Worm (Caenorhabditis elegans): ENCODE data around the gene Y97E10B.1.

The Y97E10B.1 gene

DNA sequence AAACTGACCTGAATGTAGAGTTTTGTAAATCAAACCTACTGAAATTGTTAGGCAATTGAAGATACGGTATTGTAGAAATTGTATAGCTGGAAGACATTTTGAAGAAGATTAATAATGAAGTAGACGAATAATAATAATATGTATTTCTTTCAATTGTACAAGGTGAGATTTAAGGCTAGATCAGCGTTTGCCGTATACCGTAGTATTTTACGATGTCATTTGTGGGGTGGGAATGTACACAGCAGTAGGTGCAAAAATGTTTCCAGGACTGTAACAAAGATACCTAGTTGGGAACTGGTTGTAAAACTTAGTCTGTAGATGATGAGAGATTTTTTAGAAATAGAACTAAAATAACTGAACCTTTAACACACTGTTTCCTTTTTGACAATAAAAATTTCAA, 50.9 kb downstream of the Y97E10B.1 start, which contains the start of gene ceh-76:
ceh-76 (minus strand) TSS at position 101 of the 400 bp plus-strand sequence.
- no peak for TF ChIP-seq fkh-10 (GFP tag; optimal IDR thresholded peaks at IDR 0.05)
- no peak for TF ChIP-seq pha-2 (tag; optimal IDR thresholded peaks at IDR 0.05)
- no peak for TF ChIP-seq ceh-34 (tag; optimal IDR thresholded peaks at IDR 0.05)
- TF ChIP-seq hlh-6 (tag; optimal IDR thresholded peaks at IDR 0.05): no peak
- no peak for TF ChIP-seq dmd-4 (tag; optimal IDR thresholded peaks at IDR 0.05; ENCODE audit: borderline replicate concordance)
- no peak for TF ChIP-seq npax-4 (tag; optimal IDR thresholded peaks at IDR 0.05)
- no peak for TF ChIP-seq K02D7.2 (tag; optimal IDR thresholded peaks at IDR 0.05)
- no peak for TF ChIP-seq C38D4.7 (GFP tag; optimal IDR thresholded peaks at IDR 0.05)
- no peak for TF ChIP-seq madf-2 (tag; optimal IDR thresholded peaks at IDR 0.05)
- no peak for TF ChIP-seq hlh-8 (tag; optimal IDR thresholded peaks at IDR 0.05)
- no peak for TF ChIP-seq ceh-31 (tag; optimal IDR thresholded peaks at IDR 0.05)
- TF ChIP-seq elt-2 (tag; optimal IDR thresholded peaks at IDR 0.05): no peak

DNA sequence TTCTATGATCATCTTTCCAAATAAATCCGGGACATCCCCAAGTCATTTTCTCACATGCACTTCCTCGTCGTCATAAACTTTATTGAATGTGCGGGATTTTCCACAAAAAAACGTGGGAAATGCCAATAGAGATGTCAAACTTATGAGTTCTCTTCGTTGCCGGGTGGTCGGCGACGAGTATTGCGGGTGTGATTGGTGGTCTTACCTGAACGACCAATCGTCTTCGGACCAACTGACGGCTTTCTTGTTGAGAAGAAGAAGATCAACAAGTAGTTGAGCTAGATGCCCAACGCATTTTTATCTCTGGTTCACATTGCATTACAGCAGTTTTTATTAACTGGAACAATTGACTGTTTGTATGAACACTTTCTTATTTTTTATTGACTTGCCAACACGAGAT, 51.5 kb downstream of the Y97E10B.1 start:
- no peak for TF ChIP-seq lim-6 (tag; optimal IDR thresholded peaks at IDR 0.05)
- no peak for TF ChIP-seq nhr-232 (tag; optimal IDR thresholded peaks at IDR 0.05)
- no peak for TF ChIP-seq hlh-13 (GFP tag; optimal IDR thresholded peaks at IDR 0.05)
- TF ChIP-seq pag-3 (tag; optimal IDR thresholded peaks at IDR 0.05; ENCODE audit: borderline replicate concordance): no peak
- no peak for TF ChIP-seq ceh-34 (tag; optimal IDR thresholded peaks at IDR 0.05)
- TF ChIP-seq npax-4 (tag; optimal IDR thresholded peaks at IDR 0.05): no peak
- TF ChIP-seq fax-1 (tag; optimal IDR thresholded peaks at IDR 0.05): no peak
- no peak for TF ChIP-seq Y22D7AL.16 (tag; optimal IDR thresholded peaks at IDR 0.05)
- TF ChIP-seq tbx-7 (tag; optimal IDR thresholded peaks at IDR 0.05): no peak
- no peak for TF ChIP-seq elt-2 (tag; optimal IDR thresholded peaks at IDR 0.05)
- TF ChIP-seq ceh-24 (tag; optimal IDR thresholded peaks at IDR 0.05): no peak
- TF ChIP-seq unc-3 (GFP tag; conservative IDR thresholded peaks at IDR 0.05): no peak
- no peak for TF ChIP-seq unc-3 (tag; optimal IDR thresholded peaks at IDR 0.05)
- no peak for TF ChIP-seq ama-1 (optimal IDR thresholded peaks at IDR 0.05)

DNA sequence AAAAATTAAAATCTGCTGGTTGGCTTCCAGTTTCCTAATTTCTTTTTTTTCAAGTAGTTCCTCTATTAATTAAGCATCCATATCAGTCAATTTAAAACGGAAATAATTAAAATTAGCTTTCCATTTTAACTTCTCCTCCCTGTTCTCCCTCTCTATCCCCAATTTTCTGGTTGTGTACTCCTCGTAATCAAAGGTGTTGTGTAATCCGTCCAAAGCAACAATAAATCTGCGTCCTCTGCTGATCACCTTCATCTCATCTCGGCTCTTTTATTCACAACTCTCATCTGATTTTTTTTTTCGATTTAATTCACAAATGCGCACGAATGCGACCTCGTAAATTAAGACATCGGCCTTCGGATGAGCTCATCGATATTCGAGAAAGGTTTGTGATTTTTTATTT, 52.2 kb downstream of the Y97E10B.1 start, which contains the start of gene Y97E10AR.2:
Y97E10AR.2 (plus strand) TSS at position 301 of the 400 bp plus-strand sequence.
- TF ChIP-seq tbx-7 (tag; optimal IDR thresholded peaks at IDR 0.05): no peak
- no peak for TF ChIP-seq unc-42 (tag; optimal IDR thresholded peaks at IDR 0.05)
- TF ChIP-seq sox-4 (tag; optimal IDR thresholded peaks at IDR 0.05): no peak
- TF ChIP-seq F13H6.1 (tag; optimal IDR thresholded peaks at IDR 0.05): no peak
- no peak for TF ChIP-seq ceh-2 (tag; optimal IDR thresholded peaks at IDR 0.05)
- no peak for TF ChIP-seq madf-2 (tag; optimal IDR thresholded peaks at IDR 0.05)
- TF ChIP-seq mec-3 (tag; optimal IDR thresholded peaks at IDR 0.05; ENCODE audit: borderline replicate concordance): no peak

All from whole organism, late embryonic.